Fruit fly (Drosophila melanogaster) whole organism, embryonic: ENCODE data around the gene p24-2.

Experiments used
- Aef1 ChIP-seq: fragments of 200-800 bp; sonication (Bioruptor generic); IDR thresholded peaks from 3 replicates; pipeline ENCODE4 v1.3.6; 2022; ENCODE audit warnings: missing biosample characterization, missing genetic modification characterization
- Bdp1 ChIP-seq: fragments of 200-800 bp; sonication (Bioruptor generic); optimal IDR thresholded peaks from 3 replicates; lab custom pipeline; 2016; ENCODE audit warnings: missing biosample characterization, missing genetic modification characterization
- CG11247 ChIP-seq: fragments of 200-800 bp; sonication (Bioruptor generic); IDR thresholded peaks from 2 replicates; pipeline ENCODE4 v1.3.6; 2022; ENCODE audit warnings: missing biosample characterization, missing genetic modification characterization
- CG13775 ChIP-seq: fragments of 200-800 bp; sonication (Bioruptor generic); optimal IDR thresholded peaks from 3 replicates; lab custom pipeline; 2017; ENCODE audit warnings: missing biosample characterization, mild to moderate bottlenecking, missing genetic modification characterization
- CG14710 ChIP-seq: fragments of 200-800 bp; sonication (Bioruptor generic); optimal IDR thresholded peaks from 3 replicates; lab custom pipeline; 2019; ENCODE audit warnings: missing biosample characterization, mild to moderate bottlenecking, missing genetic modification characterization, moderate library complexity
- CG14860 ChIP-seq: fragments of 200-800 bp; sonication (Bioruptor generic); IDR thresholded peaks from 3 replicates; pipeline ENCODE4 v1.3.6; 2022; ENCODE audit warnings: missing biosample characterization, missing genetic modification characterization; ENCODE audit not compliant: partially characterized antibody
- CG15011 ChIP-seq: fragments of 200-800 bp; sonication (Bioruptor generic); optimal IDR thresholded peaks from 3 replicates; lab custom pipeline; 2018; ENCODE audit warnings: missing biosample characterization, mild to moderate bottlenecking, missing genetic modification characterization
- CG1529 ChIP-seq: fragments of 200-800 bp; sonication (Bioruptor generic); optimal IDR thresholded peaks from 3 replicates; lab custom pipeline; 2018; ENCODE audit warnings: missing biosample characterization, missing genetic modification characterization
- CG16779 ChIP-seq: fragments of 200-800 bp; sonication (Bioruptor generic); IDR thresholded peaks from 2 replicates; pipeline ENCODE4 v1.3.6; 2022; ENCODE audit warnings: missing biosample characterization, missing genetic modification characterization
- CG17186 ChIP-seq: fragments of 200-800 bp; sonication (Bioruptor generic); optimal IDR thresholded peaks from 3 replicates; lab custom pipeline; 2017; ENCODE audit warnings: missing biosample characterization, missing genetic modification reagents, missing genetic modification characterization
- CG17612 ChIP-seq: fragments of 200-800 bp; sonication (Bioruptor generic); IDR thresholded peaks from 2 replicates; pipeline ENCODE4 v1.3.6; 2022; ENCODE audit warnings: missing biosample characterization, missing genetic modification characterization
- CG18011 ChIP-seq: fragments of 200-800 bp; sonication (Bioruptor generic); optimal IDR thresholded peaks from 2 replicates; lab custom pipeline; 2017; ENCODE audit warnings: missing biosample characterization, missing genetic modification characterization, mild to moderate bottlenecking, moderate library complexity, missing genotype
- CG18619 ChIP-seq: fragments of 200-800 bp; sonication (Bioruptor generic); optimal IDR thresholded peaks from 3 replicates; lab custom pipeline; 2017; ENCODE audit warnings: missing biosample characterization, mild to moderate bottlenecking, missing genetic modification characterization
- CG2129 ChIP-seq: fragments of 200-800 bp; sonication (Bioruptor generic); IDR thresholded peaks from 2 replicates; pipeline ENCODE4 v1.3.6; 2022; ENCODE audit warnings: missing biosample characterization, missing genetic modification characterization; ENCODE audit not compliant: partially characterized antibody
- CG2678 ChIP-seq: fragments of 200-800 bp; sonication (Bioruptor generic); optimal IDR thresholded peaks from 3 replicates; lab custom pipeline; 2019; ENCODE audit warnings: missing biosample characterization, mild to moderate bottlenecking, missing genetic modification characterization, moderate library complexity
- CG31224 ChIP-seq: fragments of 200-800 bp; sonication (Bioruptor generic); IDR thresholded peaks from 2 replicates; pipeline ENCODE4 v1.3.6; 2022; ENCODE audit warnings: missing biosample characterization, missing genetic modification characterization
- CG4424 ChIP-seq: fragments of 200-800 bp; sonication (Bioruptor generic); optimal IDR thresholded peaks from 3 replicates; lab custom pipeline; 2016; ENCODE audit warnings: missing biosample characterization, missing genetic modification characterization
- CG6272 ChIP-seq: fragments of 200-800 bp; sonication (Bioruptor generic); IDR thresholded peaks from 2 replicates; pipeline ENCODE4 v1.3.6; 2022; ENCODE audit warnings: missing biosample characterization, missing genetic modification characterization
- CG8281 ChIP-seq: fragments of 200-800 bp; sonication (Bioruptor generic); optimal IDR thresholded peaks from 2 replicates; lab custom pipeline; 2018; ENCODE audit warnings: missing biosample characterization, mild to moderate bottlenecking, missing genetic modification characterization, moderate library complexity
- Chrac-16 ChIP-seq: fragments of 200-800 bp; sonication (Bioruptor generic); optimal IDR thresholded peaks from 3 replicates; lab custom pipeline; 2016; ENCODE audit warnings: missing biosample characterization, missing genetic modification characterization
- D19A ChIP-seq: fragments of 200-800 bp; optimal IDR thresholded peaks from 3 replicates; lab custom pipeline; 2019; ENCODE audit warnings: missing biosample characterization, mild to moderate bottlenecking, missing genetic modification characterization, moderate library complexity
- Dref ChIP-seq: fragments of 200-800 bp; sonication (Bioruptor generic); IDR thresholded peaks from 2 replicates; pipeline ENCODE4 v1.3.6; 2022; ENCODE audit warnings: missing biosample characterization, missing genetic modification characterization
- GATAe ChIP-seq: fragments of 200-800 bp; sonication (Bioruptor generic); conservative IDR thresholded peaks from 2 replicates; pipeline ENCODE4 v1.3.6; 2022; ENCODE audit warnings: missing biosample characterization, missing genetic modification characterization
- H2.0 ChIP-seq: fragments of 200-800 bp; sonication (Bioruptor generic); IDR thresholded peaks from 2 replicates; pipeline ENCODE4 v1.3.6; 2022; ENCODE audit warnings: missing biosample characterization, missing genetic modification characterization
- Hmr ChIP-seq: fragments of 200-800 bp; sonication (Bioruptor generic); optimal IDR thresholded peaks from 3 replicates; lab custom pipeline; 2017; ENCODE audit warnings: mild to moderate bottlenecking, missing biosample characterization, missing genetic modification reagents, missing genetic modification characterization
- Hr39 ChIP-seq: fragments of >200 bp; optimal IDR thresholded peaks from 2 replicates; lab custom pipeline; 2017
- Kr ChIP-seq: fragments of 200-800 bp; sonication (Bioruptor generic); optimal IDR thresholded peaks from 2 replicates; lab custom pipeline; 2017; ENCODE audit warnings: missing biosample characterization, mild to moderate bottlenecking, missing genetic modification characterization
- MBD-R2 ChIP-seq: fragments of 200-800 bp; sonication (Bioruptor generic); IDR thresholded peaks from 2 replicates; pipeline ENCODE4 v1.3.6; 2022; ENCODE audit warnings: missing biosample characterization, missing genetic modification characterization
- Mad ChIP-seq: fragments of 200-800 bp; sonication (Bioruptor generic); optimal IDR thresholded peaks from 2 replicates; lab custom pipeline; 2016; ENCODE audit warnings: missing biosample characterization, missing genetic modification characterization
- Myb ChIP-seq: fragments of 200-800 bp; sonication (Bioruptor generic); optimal IDR thresholded peaks from 2 replicates; lab custom pipeline; 2016; ENCODE audit warnings: missing biosample characterization, missing genetic modification characterization
- NfI ChIP-seq: fragments of 200-800 bp; sonication (Bioruptor generic); optimal IDR thresholded peaks from 3 replicates; lab custom pipeline; 2018; ENCODE audit warnings: missing biosample characterization, mild to moderate bottlenecking, missing genetic modification characterization, moderate library complexity
- Spps ChIP-seq: fragments of 200-800 bp; sonication (Bioruptor generic); optimal IDR thresholded peaks from 2 replicates; lab custom pipeline; 2018; ENCODE audit warnings: missing biosample characterization, mild to moderate bottlenecking, missing genetic modification characterization
- Taf1 ChIP-seq: fragments of 200-800 bp; sonication (Bioruptor generic); IDR thresholded peaks from 2 replicates; pipeline ENCODE4 v1.3.6; 2022; ENCODE audit warnings: missing biosample characterization, missing genetic modification characterization
- Trl ChIP-seq, 3 experiments: fragments of >200 bp in 2 of 3; fragments of 200-800 bp in 1 of 3; sonication (Bioruptor generic) in 1 of 3; optimal IDR thresholded peaks; 2 replicates in 1 of 3; 3 replicates in 2 of 3; lab custom pipeline; 2016 to 2017; ENCODE audit warnings: missing biosample characterization in 1 of 3, missing genetic modification characterization in 1 of 3
- abd-A ChIP-seq: fragments of 200-800 bp; sonication (Bioruptor generic); optimal IDR thresholded peaks from 3 replicates; lab custom pipeline; 2019; ENCODE audit warnings: missing biosample characterization, mild to moderate bottlenecking, missing genetic modification characterization, moderate library complexity
- cwo ChIP-seq: fragments of 200-800 bp; sonication (Bioruptor generic); optimal IDR thresholded peaks from 3 replicates; lab custom pipeline; 2017; ENCODE audit warnings: missing biosample characterization, missing genetic modification characterization, mild to moderate bottlenecking, moderate library complexity, missing genetic modification reagents
- dan ChIP-seq: fragments of 200-800 bp; sonication (Bioruptor generic); IDR thresholded peaks from 2 replicates; pipeline ENCODE4 v1.3.6; 2022; ENCODE audit warnings: missing biosample characterization, missing genetic modification characterization
- gcm ChIP-seq: fragments of 200-800 bp; sonication (Bioruptor generic); optimal IDR thresholded peaks from 2 replicates; lab custom pipeline; 2019; ENCODE audit warnings: missing biosample characterization, mild to moderate bottlenecking, missing genetic modification characterization, moderate library complexity
- hkb ChIP-seq, 2 experiments: fragments of 200-800 bp in 1 of 2; fragments of >200 bp in 1 of 2; sonication (Bioruptor generic) in 1 of 2; IDR thresholded peaks in 1 of 2; optimal IDR thresholded peaks in 1 of 2; 2 replicates each; pipeline versions ENCODE4 v1.3.6 to Lab custom; 2017 to 2022; ENCODE audit warnings: missing biosample characterization in 1 of 2, missing genetic modification characterization in 1 of 2
- hth ChIP-seq: fragments of >200 bp; optimal IDR thresholded peaks from 2 replicates; lab custom pipeline; 2017; ENCODE audit warnings: inconsistent platforms
- lilli ChIP-seq: fragments of 200-800 bp; sonication (Bioruptor generic); optimal IDR thresholded peaks from 3 replicates; lab custom pipeline; 2016; ENCODE audit warnings: missing biosample characterization, missing genetic modification characterization
- mam ChIP-seq: fragments of 200-800 bp; sonication (Bioruptor generic); optimal IDR thresholded peaks from 3 replicates; lab custom pipeline; 2016; ENCODE audit warnings: missing biosample characterization, missing genetic modification characterization
- nom ChIP-seq: fragments of 200-800 bp; sonication (Bioruptor generic); optimal IDR thresholded peaks from 2 replicates; lab custom pipeline; 2017; ENCODE audit warnings: missing biosample characterization, missing genetic modification characterization, mild to moderate bottlenecking, moderate library complexity, missing genetic modification reagents
- otp ChIP-seq: fragments of 200-800 bp; sonication (Bioruptor generic); IDR thresholded peaks from 3 replicates; pipeline ENCODE4, ENCODE4 v1.3.6; 2022; ENCODE audit warnings: missing biosample characterization, missing genetic modification characterization
- phol ChIP-seq: fragments of 200-800 bp; sonication (Bioruptor generic); optimal IDR thresholded peaks from 3 replicates; lab custom pipeline; 2018; ENCODE audit warnings: missing biosample characterization, mild to moderate bottlenecking, missing genetic modification characterization, moderate library complexity
- pnt ChIP-seq: fragments of 200-800 bp; sonication (Bioruptor generic); optimal IDR thresholded peaks from 3 replicates; lab custom pipeline; 2016; ENCODE audit warnings: missing biosample characterization, missing genetic modification characterization
- sens-2 ChIP-seq: fragments of 200-800 bp; sonication (Bioruptor generic); IDR thresholded peaks from 2 replicates; pipeline ENCODE4 v1.3.6; 2022; ENCODE audit warnings: missing biosample characterization, missing genetic modification characterization
- slp2 ChIP-seq: fragments of 200-800 bp; sonication (Bioruptor generic); optimal IDR thresholded peaks from 2 replicates; lab custom pipeline; 2016; ENCODE audit warnings: missing biosample characterization, missing genetic modification characterization
- sug ChIP-seq: fragments of 200-800 bp; optimal IDR thresholded peaks from 2 replicates; lab custom pipeline; 2019; ENCODE audit warnings: missing biosample characterization, mild to moderate bottlenecking, missing genetic modification characterization, moderate library complexity
- tup ChIP-seq: fragments of 200-800 bp; sonication (Bioruptor generic); optimal IDR thresholded peaks from 2 replicates; lab custom pipeline; 2016; ENCODE audit warnings: missing biosample characterization, mild to moderate bottlenecking, missing genetic modification characterization, moderate library complexity

The p24-2 gene

dm6 chr3R:9705008-9705628 lies 12.5 kb upstream of the p24-2 start, which contains the start of gene Unc-115a (continued):
- TF ChIP-seq CG8281 (tag; lab: Kevin White, UChicago) (no peak), CG18619 (GFP tag; lab: Kevin White, UChicago) (no peak), CG16779 (GFP tag; lab: Robert Waterston, UW) (no peak), lilli (GFP tag; lab: Kevin White, UChicago) (peak; percentile 39), CG6272 (peak; percentile 30; the same call in 1 of the 2 replicates), H2.0 (no peak), cwo (GFP tag; lab: Kevin White, UChicago) (no peak), CG11247 (GFP tag; lab: Robert Waterston, UW) (no peak), MBD-R2 (GFP tag; lab: Robert Waterston, UW) (no peak), sug (peak; percentile 41), Myb (GFP tag; lab: Kevin White, UChicago) (peak; percentile 72), NfI (GFP tag; lab: Kevin White, UChicago) (peak; percentile 36), CG14710 (tag; lab: Kevin White, UChicago) (peak; percentile 75), hth (lab: Kevin White, UChicago) (no peak), CG15011 (no peak), CG1529 (no peak), phol (tag; lab: Kevin White, UChicago) (peak; percentile 59), CG2129 (no peak), Spps (tag; lab: Kevin White, UChicago) (no peak), gcm (peak; percentile 42), dan (GFP tag; lab: Robert Waterston, UW) (no peak), Dref (GFP tag; lab: Robert Waterston, UW) (no peak), D19A (tag; lab: Kevin White, UChicago) (peak; percentile 14), tup (no peak), slp2 (no peak), CG13775 (GFP tag; lab: Kevin White, UChicago) (peak; percentile 36), Bdp1 (peak; percentile 40), Chrac-16 (GFP tag; lab: Kevin White, UChicago) (no peak), Trl (optimal IDR thresholded peaks at IDR 0.05; lab: Kevin White, UChicago) (no peak), Trl (GFP tag; optimal IDR thresholded peaks at IDR 0.05; lab: Kevin White, UChicago) (peak; percentile 30), CG31224 (GFP tag; lab: Robert Waterston, UW) (no peak), hkb (optimal IDR thresholded peaks at IDR 0.05; lab: Kevin White, UChicago) (no peak), hkb (GFP tag; IDR thresholded peaks at IDR 0.05; lab: Robert Waterston, UW) (no peak), CG4424 (GFP tag; lab: Kevin White, UChicago) (no peak), CG17186 (GFP tag; lab: Kevin White, UChicago) (peak; percentile 2), Aef1 (no peak), sens-2 (GFP tag; lab: Robert Waterston, UW) (no peak), CG18011 (GFP tag; lab: Kevin White, UChicago) (no peak), GATAe (no peak), Hr39 (lab: Kevin White, UChicago) (no peak), CG17612 (GFP tag; lab: Robert Waterston, UW) (no peak), Hmr (GFP tag; lab: Kevin White, UChicago) (peak; percentile 83), Kr (no peak), CG2678 (tag; lab: Kevin White, UChicago) (no peak), otp (GFP tag; lab: Robert Waterston, UW) (no peak), nom (GFP tag; lab: Kevin White, UChicago) (no peak), Mad (GFP tag; lab: Kevin White, UChicago) (peak; percentile 63), mam (peak; percentile 37), CG14860 (GFP tag; lab: Robert Waterston, UW) (no peak), abd-A (no peak), Taf1 (GFP tag; lab: Robert Waterston, UW) (no peak), pnt (GFP tag; lab: Kevin White, UChicago) (no peak)
